Fruit fly (Drosophila melanogaster): ENCODE measurements around the gene CG43348.
A peak's percentile ranks its signal among the peaks of the same experiment; 100 is the strongest.

The CG43348 gene

dm6 chr2L:1177522-1177921 lies 21.7 kb upstream of the CG43348 start, which contains the start of gene CG4896 (continued):
- TF ChIP-seq CG12659 (GFP tag; optimal IDR thresholded peaks at IDR 0.05) (peak; percentile 41), CG7786 (GFP tag; optimal IDR thresholded peaks at IDR 0.05) (peak; percentile 4), stwl (tag; optimal IDR thresholded peaks at IDR 0.05) (peak; percentile 82), Dll (GFP tag; IDR thresholded peaks at IDR 0.05; ENCODE audit: partially characterized antibody) (peak; percentile 61; the same call in 3 of the 4 replicates), CG1024 (GFP tag; IDR thresholded peaks at IDR 0.05) (no peak), Ets97D (GFP tag; optimal IDR thresholded peaks at IDR 0.05) (peak; percentile 51), MESR4 (GFP tag; optimal IDR thresholded peaks at IDR 0.05) (peak; percentile 74), scrt (GFP tag; optimal IDR thresholded peaks at IDR 0.05) (no peak), tna (GFP tag; IDR thresholded peaks at IDR 0.05; ENCODE audit: partially characterized antibody) (peak; percentile 26; the same call in 1 of the 2 replicates), CG7928 (GFP tag; optimal IDR thresholded peaks at IDR 0.05) (peak; percentile 90), shn (GFP tag; optimal IDR thresholded peaks at IDR 0.05) (peak; percentile 10), Deaf1 (tag; optimal IDR thresholded peaks at IDR 0.05) (peak; percentile 75), BEAF-32 (GFP tag; optimal IDR thresholded peaks at IDR 0.05) (peak; percentile 66), MBD-R2 (GFP tag; IDR thresholded peaks at IDR 0.05) (peak; percentile 85), row (GFP tag; IDR thresholded peaks at IDR 0.05) (peak; percentile 27; the same call in 1 of the 3 replicates), exex (tag; optimal IDR thresholded peaks at IDR 0.05) (no peak), CG11560 (tag; IDR thresholded peaks at IDR 0.05) (no peak), ATbp (GFP tag; optimal IDR thresholded peaks at IDR 0.05) (no peak), lola (GFP tag; optimal IDR thresholded peaks at IDR 0.05) (no peak), lov (optimal IDR thresholded peaks at IDR 0.05) (no peak), lov (GFP tag; IDR thresholded peaks at IDR 0.05) (no peak), CG8089 (GFP tag; optimal IDR thresholded peaks at IDR 0.05) (no peak), amos (GFP tag; IDR thresholded peaks at IDR 0.05; ENCODE audit: partially characterized antibody) (peak; percentile 70)

- TF ChIP-seq inv (GFP tag; IDR thresholded peaks at IDR 0.05; ENCODE audit: partially characterized antibody), result peak; percentile 45
- peak; percentile 89 for TF ChIP-seq MBD-R2 (GFP tag; IDR thresholded peaks at IDR 0.05)
- TF ChIP-seq CG17328 (GFP tag; IDR thresholded peaks at IDR 0.05), result no peak
- no peak for TF ChIP-seq Mad (GFP tag; optimal IDR thresholded peaks at IDR 0.05)
- TF ChIP-seq seq (GFP tag; IDR thresholded peaks at IDR 0.05), result no peak
- peak; percentile 66 for TF ChIP-seq Dp (GFP tag; optimal IDR thresholded peaks at IDR 0.05)
- no peak for TF ChIP-seq H15 (GFP tag; IDR thresholded peaks at IDR 0.05)
- TF ChIP-seq Hmx (GFP tag; optimal IDR thresholded peaks at IDR 0.05), result no peak
- TF ChIP-seq pzg (GFP tag; optimal IDR thresholded peaks at IDR 0.05), result peak; percentile 74
- TF ChIP-seq CG4360 (GFP tag; IDR thresholded peaks at IDR 0.05), result no peak
- TF ChIP-seq Gsc (GFP tag; IDR thresholded peaks at IDR 0.05), result no peak
- no peak for TF ChIP-seq crc (GFP tag; optimal IDR thresholded peaks at IDR 0.05)
- TF ChIP-seq luna (GFP tag; optimal IDR thresholded peaks at IDR 0.05), result no peak
- TF ChIP-seq gsb (GFP tag; IDR thresholded peaks at IDR 0.05), result no peak
- peak; percentile 79 for TF ChIP-seq CG13287 (GFP tag; IDR thresholded peaks at IDR 0.05; ENCODE audit: partially characterized antibody)
- TF ChIP-seq CG7928 (GFP tag; optimal IDR thresholded peaks at IDR 0.05), result no peak
- TF ChIP-seq tna (GFP tag; IDR thresholded peaks at IDR 0.05; ENCODE audit: partially characterized antibody), result peak; percentile 20; the same call in 1 of the 2 replicates
- no peak for TF ChIP-seq en (GFP tag; optimal IDR thresholded peaks at IDR 0.05)
- no peak for TF ChIP-seq crp (GFP tag; optimal IDR thresholded peaks at IDR 0.05)
- TF ChIP-seq PHDP (tag; optimal IDR thresholded peaks at IDR 0.05), result no peak
- no peak for TF ChIP-seq phol (tag; optimal IDR thresholded peaks at IDR 0.05)
- no peak for TF ChIP-seq CG31365 (tag; optimal IDR thresholded peaks at IDR 0.05)
- peak; percentile 34; the same call in 1 of the 2 replicates for TF ChIP-seq hbn (GFP tag; IDR thresholded peaks at IDR 0.05; ENCODE audit: partially characterized antibody)
- no peak for TF ChIP-seq da (GFP tag; optimal IDR thresholded peaks at IDR 0.05)
- TF ChIP-seq fru (optimal IDR thresholded peaks at IDR 0.05), result no peak
- TF ChIP-seq nerfin-1 (tag; optimal IDR thresholded peaks at IDR 0.05), result no peak
- TF ChIP-seq CG6654 (GFP tag; optimal IDR thresholded peaks at IDR 0.05), result no peak
- TF ChIP-seq otp (GFP tag; IDR thresholded peaks at IDR 0.05), result no peak
- TF ChIP-seq Vsx1 (GFP tag; optimal IDR thresholded peaks at IDR 0.05), result no peak
- TF ChIP-seq CG1602 (GFP tag; optimal IDR thresholded peaks at IDR 0.05), result no peak
Observed at dm6 chr2L:1183799-1184198, 15.4 kb upstream of the CG43348 start, which contains the start of the genes CG5126 and Tgt. Gene CG5126, minus strand, starts transcription at chr2L:1184020. Gene Tgt, plus strand, starts transcription at chr2L:1184065.

Measured in whole organism, embryonic.